Worm (Caenorhabditis elegans) whole organism, L1 larva: ENCODE results near the gene cwn-1.
A peak's percentile ranks its signal among the peaks of the same experiment; 100 is the strongest.

ENCODE experiments used
- C04F5.9 ChIP-seq: sonication (generic microtip); optimal IDR thresholded peaks from 2 replicates; lab custom pipeline; 2016; ENCODE audit warnings: missing genetic modification characterization, missing compliant biosample characterization
- C34B4.2 ChIP-seq: sonication (generic microtip); optimal IDR thresholded peaks from 2 replicates; lab custom pipeline; 2017; ENCODE audit warnings: mild to moderate bottlenecking, missing genetic modification characterization, missing compliant biosample characterization
- F16B12.6 ChIP-seq: fragments of 150-350 bp; optimal IDR thresholded peaks from 2 replicates; lab custom pipeline; 2014; ENCODE audit warnings: missing biosample characterization, missing genetic modification characterization
- Y116A8C.19 ChIP-seq: sonication (generic microtip); optimal IDR thresholded peaks from 2 replicates; lab custom pipeline; 2016; ENCODE audit warnings: missing compliant biosample characterization, missing genetic modification characterization, borderline replicate concordance
- aha-1 ChIP-seq: fragments of 150-350 bp; optimal IDR thresholded peaks from 2 replicates; lab custom pipeline; 2014; ENCODE audit warnings: missing biosample characterization, missing genetic modification characterization
- blmp-1 ChIP-seq: fragments of 150-350 bp; optimal IDR thresholded peaks from 2 replicates; lab custom pipeline; 2014; ENCODE audit warnings: missing biosample characterization, missing genetic modification characterization
- ceh-90 ChIP-seq: sonication (generic microtip); optimal IDR thresholded peaks from 2 replicates; lab custom pipeline; 2016; ENCODE audit warnings: missing genetic modification characterization, missing compliant biosample characterization
- efl-1 ChIP-seq, 4 experiments: fragments of 150-350 bp; optimal IDR thresholded peaks in 3 of 4; peaks in 1 of 4; 1 replicate in 1 of 4; 2 replicates in 3 of 4; lab custom pipeline; 2014; ENCODE audit warnings: missing biosample characterization in 2 of 4, missing genetic modification characterization in 2 of 4, missing genetic modification reagents in 2 of 4
- elt-2 ChIP-seq: sonication (generic microtip); optimal IDR thresholded peaks from 2 replicates; lab custom pipeline; 2016; ENCODE audit warnings: missing genetic modification characterization, mild to moderate bottlenecking, inconsistent platforms, missing compliant biosample characterization, missing genetic modification reagents
- elt-3 ChIP-seq, 6 experiments: fragments of 150-350 bp in 1 of 6; sonication (generic microtip); optimal IDR thresholded peaks; 2 replicates each; lab custom pipeline; 2017 to 2018; ENCODE audit warnings: missing biosample characterization in 6 of 6, missing genetic modification characterization in 6 of 6, inconsistent platforms in 1 of 6
- fkh-8 ChIP-seq: sonication (generic microtip); optimal IDR thresholded peaks from 2 replicates; lab custom pipeline; 2016; ENCODE audit warnings: mild to moderate bottlenecking, missing genetic modification characterization, missing compliant biosample characterization
- hpl-2 ChIP-seq: fragments of 150-350 bp; optimal IDR thresholded peaks from 2 replicates; lab custom pipeline; 2014; ENCODE audit warnings: missing biosample characterization, missing genetic modification reagents, missing genetic modification characterization
- irx-1 ChIP-seq: sonication (generic microtip); optimal IDR thresholded peaks from 2 replicates; lab custom pipeline; 2016; ENCODE audit warnings: missing genetic modification characterization, missing compliant biosample characterization
- isw-1 ChIP-seq: fragments of 200-800 bp; sonication (Bioruptor generic); IDR thresholded peaks from 2 replicates; pipeline ENCODE4 v1.3.6; 2022; ENCODE audit warnings: missing genetic modification characterization, missing compliant biosample characterization
- jun-1 ChIP-seq: fragments of 150-350 bp; optimal IDR thresholded peaks from 2 replicates; lab custom pipeline; 2014; ENCODE audit warnings: missing biosample characterization, missing genetic modification reagents, missing genetic modification characterization
- lin-13 ChIP-seq: fragments of 150-350 bp; optimal IDR thresholded peaks from 2 replicates; lab custom pipeline; 2014; ENCODE audit warnings: missing biosample characterization, missing genetic modification reagents, missing genetic modification characterization
- lin-14 ChIP-seq: fragments of 200-800 bp; sonication (Bioruptor generic); optimal IDR thresholded peaks from 2 replicates; lab custom pipeline; 2018; ENCODE audit warnings: mild to moderate bottlenecking, missing genetic modification characterization, moderate library complexity, missing compliant biosample characterization
- lir-3 ChIP-seq: sonication (generic microtip); optimal IDR thresholded peaks from 2 replicates; lab custom pipeline; 2016; ENCODE audit warnings: mild to moderate bottlenecking, missing genetic modification characterization, moderate library complexity, missing compliant biosample characterization; ENCODE audit not compliant: poor library complexity
- lsy-2 ChIP-seq, 2 experiments: fragments of 150-350 bp; optimal IDR thresholded peaks; 2 replicates each; lab custom pipeline; 2014; ENCODE audit warnings: missing biosample characterization in 2 of 2, missing genetic modification characterization in 2 of 2
- mdl-1 ChIP-seq, 2 experiments: fragments of 150-350 bp; optimal IDR thresholded peaks; 2 replicates each; lab custom pipeline; 2014 to 2017; ENCODE audit warnings: missing biosample characterization in 2 of 2, missing genetic modification characterization in 2 of 2, inconsistent platforms in 1 of 2
- mef-2 ChIP-seq: fragments of 150-350 bp; optimal IDR thresholded peaks from 2 replicates; lab custom pipeline; 2014; ENCODE audit warnings: missing biosample characterization, missing genetic modification characterization
- nhr-20 ChIP-seq: sonication (generic microtip); optimal IDR thresholded peaks from 2 replicates; lab custom pipeline; 2016; ENCODE audit warnings: mild to moderate bottlenecking, missing genetic modification characterization, missing compliant biosample characterization
- nhr-237 ChIP-seq: fragments of 150-350 bp; optimal IDR thresholded peaks from 2 replicates; lab custom pipeline; 2014; ENCODE audit warnings: missing biosample characterization, missing genetic modification characterization
- nhr-28 ChIP-seq: fragments of 150-350 bp; optimal IDR thresholded peaks from 2 replicates; lab custom pipeline; 2014; ENCODE audit warnings: missing biosample characterization, missing genetic modification characterization
- nhr-47 ChIP-seq: sonication (generic microtip); optimal IDR thresholded peaks from 2 replicates; lab custom pipeline; 2016; ENCODE audit warnings: mild to moderate bottlenecking, missing genetic modification characterization, moderate library complexity, missing compliant biosample characterization
- nhr-71 ChIP-seq: sonication (generic microtip); optimal IDR thresholded peaks from 2 replicates; lab custom pipeline; 2016; ENCODE audit warnings: mild to moderate bottlenecking, missing genetic modification characterization, moderate library complexity, missing compliant biosample characterization
- nhr-84 ChIP-seq: sonication (generic microtip); optimal IDR thresholded peaks from 2 replicates; lab custom pipeline; 2017; ENCODE audit warnings: missing biosample characterization, missing genetic modification characterization
- nhr-85 ChIP-seq: sonication (generic microtip); peaks from one replicate; lab custom pipeline; 2016; ENCODE audit warnings: missing genetic modification characterization, inconsistent platforms, missing compliant biosample characterization
- pag-3 ChIP-seq: sonication (generic microtip); optimal IDR thresholded peaks from 2 replicates; lab custom pipeline; 2017; ENCODE audit warnings: missing genetic modification characterization, mild to moderate bottlenecking, missing compliant biosample characterization, antibody characterized with exemption, borderline replicate concordance; ENCODE audit not compliant: insufficient read depth
- rnt-1 ChIP-seq: sonication (generic microtip); optimal IDR thresholded peaks from 2 replicates; lab custom pipeline; 2016; ENCODE audit warnings: mild to moderate bottlenecking, missing genetic modification characterization, moderate library complexity, missing compliant biosample characterization
- snpc-4 ChIP-seq: fragments of 150-350 bp; optimal IDR thresholded peaks from 2 replicates; lab custom pipeline; 2014; ENCODE audit warnings: missing biosample characterization, missing genetic modification characterization
- sox-4 ChIP-seq: sonication (generic microtip); optimal IDR thresholded peaks from 2 replicates; lab custom pipeline; 2016; ENCODE audit warnings: missing genetic modification characterization, missing compliant biosample characterization
- sup-37 ChIP-seq: fragments of 200-800 bp; sonication (Bioruptor generic); optimal IDR thresholded peaks from 2 replicates; lab custom pipeline; 2018; ENCODE audit warnings: mild to moderate bottlenecking, missing genetic modification characterization, missing compliant biosample characterization
- tbx-2 ChIP-seq: sonication (generic microtip); optimal IDR thresholded peaks from 2 replicates; lab custom pipeline; 2016; ENCODE audit warnings: missing genetic modification characterization, missing compliant biosample characterization
- unc-62 ChIP-seq: fragments of 150-350 bp; optimal IDR thresholded peaks from 2 replicates; lab custom pipeline; 2014; ENCODE audit warnings: missing biosample characterization, missing genetic modification reagents, missing genetic modification characterization
- ztf-11 ChIP-seq, 2 experiments: sonication (generic microtip); optimal IDR thresholded peaks; 2 replicates each; lab custom pipeline; 2016 to 2017; ENCODE audit warnings: missing genetic modification characterization in 2 of 2, missing biosample characterization in 1 of 2, missing compliant biosample characterization in 1 of 2

cwn-1 gene

DNA sequence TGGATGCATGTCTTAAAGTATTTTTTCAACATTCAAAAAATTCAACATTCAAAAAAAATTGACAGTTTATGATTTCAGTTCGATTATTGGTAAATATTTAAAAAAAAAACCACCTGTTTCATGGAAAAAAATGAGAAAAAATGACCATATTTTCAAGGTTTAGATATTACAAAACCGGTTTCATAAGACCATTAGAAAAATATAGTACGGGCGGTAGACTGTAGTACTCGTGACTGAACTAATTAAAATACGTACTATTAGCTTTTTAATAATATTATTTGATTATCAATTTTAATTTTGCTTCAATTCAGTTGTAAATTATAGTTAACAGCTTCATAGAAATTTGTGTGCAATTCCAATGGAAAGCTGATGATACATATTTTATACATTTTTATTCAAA lies 43.2 kb upstream of the cwn-1 start (continued):
- TF ChIP-seq elt-2 (tag; lab: Kevin White, UChicago) (no peak), aha-1 (tag; lab: Kevin White, UChicago) (no peak), pag-3 (tag; lab: Kevin White, UChicago) (no peak), lir-3 (tag; lab: Kevin White, UChicago) (no peak), mef-2 (tag; lab: Kevin White, UChicago) (no peak), lin-14 (GFP tag; lab: Kevin White, UChicago) (peak; percentile 41), Y116A8C.19 (tag; lab: Kevin White, UChicago) (no peak), lsy-2 (tag; optimal IDR thresholded peaks at IDR 0.05; lab: Kevin White, UChicago) (no peak), C34B4.2 (tag; lab: Kevin White, UChicago) (no peak), lin-13 (GFP tag; lab: Kevin White, UChicago) (no peak), rnt-1 (tag; lab: Kevin White, UChicago) (no peak), nhr-237 (no peak), nhr-28 (no peak), nhr-71 (tag; lab: Kevin White, UChicago) (peak; percentile 11), nhr-20 (tag; lab: Kevin White, UChicago) (peak; percentile 31), isw-1 (GFP tag; lab: Robert Waterston, UW) (no peak), sup-37 (GFP tag; lab: Kevin White, UChicago) (no peak), efl-1 (optimal IDR thresholded peaks at IDR 0.05; lab: Kevin White, UChicago) (no peak), efl-1 (GFP tag; optimal IDR thresholded peaks at IDR 0.05 in 1 of 2; lab: Kevin White, UChicago) (no peak), ceh-90 (tag; lab: Kevin White, UChicago) (no peak), blmp-1 (tag; lab: Kevin White, UChicago) (no peak)

DNA sequence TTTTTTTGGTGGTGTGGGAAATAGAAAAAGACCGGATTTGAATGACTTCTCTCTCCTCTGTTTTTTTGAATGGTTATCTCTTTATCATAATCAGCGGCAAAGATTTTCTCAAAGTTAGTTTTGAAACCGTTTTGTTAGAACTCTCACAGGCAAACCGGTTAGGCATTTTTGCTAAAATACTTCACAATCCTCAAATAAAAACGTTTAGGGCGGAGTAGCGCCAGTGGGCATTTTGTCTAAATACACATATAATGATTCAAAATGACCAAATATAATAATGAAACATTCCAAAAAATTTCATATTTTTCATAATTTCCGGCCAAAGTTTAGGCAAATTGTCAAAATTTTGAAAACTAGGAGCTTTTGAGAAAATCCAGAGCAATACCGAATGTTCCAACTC lies 42.5 kb upstream of the cwn-1 start, which contains the start of gene T01D1.3:
T01D1.3 (minus strand) TSS at position 101 of the 400 bp plus-strand sequence.
- TF ChIP-seq elt-2 (tag; lab: Kevin White, UChicago): no peak
- TF ChIP-seq mdl-1 (tag; optimal IDR thresholded peaks at IDR 0.05; lab: Kevin White, UChicago): no peak
- no peak for TF ChIP-seq F16B12.6 (tag; lab: Kevin White, UChicago)
- TF ChIP-seq tbx-2 (tag; lab: Kevin White, UChicago): no peak

DNA sequence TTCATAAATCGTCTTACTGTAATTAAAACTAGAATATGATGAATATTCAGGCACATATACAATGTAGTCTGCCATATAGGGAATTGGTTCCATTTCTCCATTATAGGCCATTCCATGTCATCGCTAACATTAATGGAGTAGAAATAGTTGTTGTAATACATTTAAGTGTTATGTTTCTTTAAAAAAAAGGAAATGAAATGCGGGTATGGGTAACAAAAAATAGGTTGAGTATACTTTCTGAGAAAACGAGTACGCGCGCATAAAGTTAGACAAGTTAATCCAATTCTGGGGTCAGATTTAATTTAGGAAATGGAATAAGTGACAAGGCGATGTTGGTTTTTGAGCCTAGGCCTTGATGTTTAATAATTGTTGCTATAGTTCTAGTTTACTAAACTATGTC lies 40.3 kb upstream of the cwn-1 start, which contains the start of gene T01D1.7:
T01D1.7 (minus strand) TSS at position 101 of the 400 bp plus-strand sequence.
- TF ChIP-seq nhr-71 (tag; lab: Kevin White, UChicago) (peak; percentile 40), irx-1 (peak; percentile 3), nhr-47 (tag; lab: Kevin White, UChicago) (peak; percentile 16), C04F5.9 (tag; lab: Kevin White, UChicago) (no peak), nhr-237 (no peak), isw-1 (GFP tag; lab: Robert Waterston, UW) (no peak), sox-4 (no peak), fkh-8 (peak; percentile 15)

DNA sequence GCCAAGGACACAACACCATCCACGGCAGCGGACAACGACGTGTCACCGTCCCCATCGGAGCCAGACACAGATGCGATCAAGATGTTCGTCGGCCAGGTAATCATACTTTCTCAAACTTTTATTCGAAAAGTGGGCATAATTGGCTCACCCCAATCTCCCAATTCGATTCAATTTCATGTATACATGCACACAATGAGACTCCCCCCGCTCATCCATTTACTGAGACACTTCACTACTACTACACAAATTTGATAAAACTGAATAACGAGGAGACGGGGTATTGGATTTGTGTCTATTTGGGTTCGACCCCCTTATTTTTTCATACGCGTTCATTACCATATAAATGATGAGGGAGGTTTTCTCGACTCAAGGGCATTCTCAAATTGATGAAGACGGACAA lies 29.8 kb upstream of the cwn-1 start:
- TF ChIP-seq ztf-11 (tag; optimal IDR thresholded peaks at IDR 0.05; lab: Kevin White, UChicago) (no peak), jun-1 (tag; lab: Kevin White, UChicago) (no peak), lin-14 (GFP tag; lab: Kevin White, UChicago) (peak; percentile 37), snpc-4 (tag; lab: Kevin White, UChicago) (no peak), nhr-85 (tag; lab: Kevin White, UChicago) (peak; percentile 68), hpl-2 (no peak), nhr-84 (tag; lab: Kevin White, UChicago) (no peak), elt-3 (tag; optimal IDR thresholded peaks at IDR 0.05; lab: Kevin White, UChicago) (peak in 1 of 6 experiments; percentile 9), nhr-20 (tag; lab: Kevin White, UChicago) (no peak), efl-1 (optimal IDR thresholded peaks at IDR 0.05; lab: Kevin White, UChicago) (no peak), efl-1 (GFP tag; optimal IDR thresholded peaks at IDR 0.05 in 1 of 2; lab: Kevin White, UChicago) (peak in 1 of 2 experiments; percentile 76), isw-1 (GFP tag; lab: Robert Waterston, UW) (no peak), unc-62 (no peak)
